Worm (Caenorhabditis elegans) whole organism, L3 larva: ENCODE results near the gene nlp-64.

Experiments
- ama-1 ChIP-seq: fragments of 150-350 bp; optimal IDR thresholded peaks from 2 replicates; lab custom pipeline; 2018
- ceh-82 ChIP-seq: fragments of 150-350 bp; optimal IDR thresholded peaks from 2 replicates; lab custom pipeline; 2014; ENCODE audit warnings: missing biosample characterization, missing genetic modification characterization
- fkh-10 ChIP-seq: sonication (generic microtip); optimal IDR thresholded peaks from 2 replicates; lab custom pipeline; 2017; ENCODE audit warnings: missing biosample characterization, missing genetic modification reagents, missing genetic modification characterization
- mdl-1 ChIP-seq: fragments of 150-350 bp; optimal IDR thresholded peaks from 2 replicates; lab custom pipeline; 2014; ENCODE audit warnings: missing biosample characterization, missing genetic modification characterization
- nhr-28 ChIP-seq: fragments of 150-350 bp; optimal IDR thresholded peaks from 2 replicates; lab custom pipeline; 2014; ENCODE audit warnings: missing biosample characterization, missing genetic modification characterization
- pha-4 ChIP-seq: fragments of 150-350 bp; optimal IDR thresholded peaks from 2 replicates; lab custom pipeline; 2014; ENCODE audit warnings: missing biosample characterization, missing genetic modification reagents, missing genetic modification characterization
- sea-2 ChIP-seq: fragments of 150-350 bp; sonication (generic microtip); optimal IDR thresholded peaks from 4 replicates; lab custom pipeline; 2014; ENCODE audit warnings: missing biosample characterization, missing genetic modification reagents, missing genetic modification characterization
- skn-1 ChIP-seq: fragments of 150-350 bp; optimal IDR thresholded peaks from 2 replicates; lab custom pipeline; 2014; ENCODE audit warnings: missing biosample characterization, missing genetic modification characterization

- TF ChIP-seq pha-4 (no peak), ama-1 (lab: Kevin White, UChicago) (no peak), fkh-10 (GFP tag; lab: Kevin White, UChicago) (no peak), nhr-28 (tag; lab: Kevin White, UChicago) (no peak), sea-2 (GFP tag; lab: Kevin White, UChicago) (no peak), skn-1 (tag; lab: Kevin White, UChicago) (no peak), mdl-1 (no peak), ceh-82 (no peak)
Observed at ce11 chrX:271509-271908, 39.6 kb downstream of the nlp-64 start.
